Worm (Caenorhabditis elegans): ENCODE results near the gene col-143.

ce11 chrV:6792565-6792964 lies 42.9 kb upstream of the col-143 start, which contains the start of gene gck-2:
- TF ChIP-seq unc-39 (tag; optimal IDR thresholded peaks at IDR 0.05), result no peak
- no peak for TF ChIP-seq madf-5 (GFP tag; IDR thresholded peaks at IDR 0.05)
- TF ChIP-seq daf-19 (GFP tag; conservative IDR thresholded peaks at IDR 0.05), result no peak
